Worm (Caenorhabditis elegans) whole organism, mixed stage, embryonic: ENCODE measurements around the gene spe-45.

Experiments used
- blmp-1 ChIP-seq: fragments of 150-350 bp; optimal IDR thresholded peaks from 2 replicates; lab custom pipeline; 2014; ENCODE audit warnings: missing biosample characterization, missing genetic modification characterization
- ces-1 ChIP-seq: fragments of 150-350 bp; optimal IDR thresholded peaks from 2 replicates; lab custom pipeline; 2014; ENCODE audit warnings: missing biosample characterization, missing genetic modification reagents, missing genetic modification characterization
- drap-1 ChIP-seq: fragments of 200-800 bp; sonication (Bioruptor generic); optimal IDR thresholded peaks from 3 replicates; lab custom pipeline; 2018; ENCODE audit warnings: mild to moderate bottlenecking, missing genetic modification characterization, missing compliant biosample characterization
- lin-13 ChIP-seq: fragments of 150-350 bp; optimal IDR thresholded peaks from 2 replicates; lab custom pipeline; 2014; ENCODE audit warnings: missing biosample characterization, missing genetic modification characterization
- mep-1 ChIP-seq: fragments of 150-350 bp; optimal IDR thresholded peaks from 2 replicates; lab custom pipeline; 2017; ENCODE audit warnings: missing biosample characterization, missing genetic modification reagents, missing genetic modification characterization, inconsistent platforms
- nhr-28 ChIP-seq: fragments of 150-350 bp; optimal IDR thresholded peaks from 2 replicates; lab custom pipeline; 2014; ENCODE audit warnings: missing biosample characterization, missing genetic modification characterization
- pha-4 ChIP-seq: fragments of 150-350 bp; optimal IDR thresholded peaks from 2 replicates; lab custom pipeline; 2018; ENCODE audit warnings: missing biosample characterization, missing genetic modification reagents, missing genetic modification characterization
- unc-39 ChIP-seq: fragments of 150-350 bp; optimal IDR thresholded peaks from 2 replicates; lab custom pipeline; 2014; ENCODE audit warnings: missing biosample characterization, missing genetic modification characterization
- unc-62 ChIP-seq: fragments of 150-350 bp; optimal IDR thresholded peaks from 2 replicates; lab custom pipeline; 2014; ENCODE audit warnings: missing biosample characterization, missing genetic modification reagents, missing genetic modification characterization
- ztf-11 ChIP-seq: fragments of 150-350 bp; optimal IDR thresholded peaks from 2 replicates; lab custom pipeline; 2014; ENCODE audit warnings: missing biosample characterization, missing genetic modification characterization

DNA sequence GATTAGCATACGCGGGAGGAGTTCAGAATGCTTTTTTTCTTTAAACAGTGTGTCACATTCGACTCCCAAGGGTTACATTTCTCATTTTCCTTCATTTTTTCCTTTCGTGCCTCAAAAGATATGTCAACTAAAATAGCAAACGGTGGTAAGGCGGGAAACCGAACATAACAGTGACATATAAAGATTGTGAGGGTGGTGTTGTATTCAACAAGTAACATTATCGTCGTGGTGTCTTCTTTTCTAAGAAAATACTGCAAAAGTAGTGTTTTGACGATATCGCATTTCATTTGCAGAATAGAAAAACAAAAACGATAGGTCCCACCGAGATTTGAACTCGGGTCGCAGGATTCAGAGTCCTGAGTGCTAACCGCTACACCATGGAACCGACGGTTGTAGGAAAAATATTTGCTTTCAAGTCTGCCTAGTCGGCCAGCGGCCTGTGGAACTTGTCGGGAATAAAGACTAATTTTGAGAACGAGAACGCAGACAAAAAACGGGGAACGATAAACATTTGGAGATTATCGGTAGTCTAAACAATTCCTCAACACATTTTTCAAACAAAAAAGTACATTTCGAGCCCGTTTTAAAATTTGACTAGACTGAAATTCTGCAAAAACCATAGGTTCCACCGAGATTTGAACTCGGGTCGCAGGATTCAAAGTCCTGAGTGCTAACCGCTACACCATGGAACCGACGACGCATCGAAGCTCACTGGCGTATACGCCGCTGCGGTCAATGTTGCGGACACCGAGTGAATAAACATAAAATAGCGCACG lies 26.9 kb upstream of the spe-45 start:
- TF ChIP-seq blmp-1 (tag; lab: Kevin White, UChicago) (no peak), drap-1 (no peak), nhr-28 (tag; lab: Kevin White, UChicago) (no peak), unc-62 (GFP tag; lab: Kevin White, UChicago) (no peak), ces-1 (GFP tag; lab: Kevin White, UChicago) (no peak), unc-39 (tag; lab: Kevin White, UChicago) (no peak), ztf-11 (tag; lab: Kevin White, UChicago) (no peak), pha-4 (no peak), lin-13 (tag; lab: Kevin White, UChicago) (no peak), mep-1 (tag; lab: Kevin White, UChicago) (no peak)
